Worm (Caenorhabditis elegans): ENCODE measurements around the gene unc-47.
"Not testable (repeated sequence)": the region's sequence is repeated elsewhere in the genome, so short reads cannot be mapped to it uniquely, and the experiment has no call there.

The unc-47 gene

ce11 chrIII:10186160-10186559, at the start of gene unc-47:
Gene unc-47, minus strand, starts transcription at chrIII:10186260.
- TF ChIP-seq lin-54 (GFP tag; optimal IDR thresholded peaks at IDR 0.05), result no peak
- TF ChIP-seq F22D6.2 (tag; optimal IDR thresholded peaks at IDR 0.05), result no peak
- no peak for TF ChIP-seq madf-6 (GFP tag; IDR thresholded peaks at IDR 0.05)
- no peak for TF ChIP-seq let-607 (tag; optimal IDR thresholded peaks at IDR 0.05)
- no peak for TF ChIP-seq let-526 (GFP tag; IDR thresholded peaks at IDR 0.05)
- TF ChIP-seq ztf-26 (tag; optimal IDR thresholded peaks at IDR 0.05), result no peak
- TF ChIP-seq madf-8 (GFP tag; conservative IDR thresholded peaks at IDR 0.05), result no peak
- no peak for TF ChIP-seq chd-7 (tag; optimal IDR thresholded peaks at IDR 0.05)
- no peak for TF ChIP-seq lin-26 (GFP tag; IDR thresholded peaks at IDR 0.05)
- TF ChIP-seq lsy-27 (tag; optimal IDR thresholded peaks at IDR 0.05; ENCODE audit: borderline replicate concordance, insufficient read depth), result no peak
- TF ChIP-seq ztf-3 (GFP tag; optimal IDR thresholded peaks at IDR 0.05), result no peak
- no peak for TF ChIP-seq mcd-1 (GFP tag; IDR thresholded peaks at IDR 0.05)

- TF ChIP-seq ztf-22 (GFP tag; optimal IDR thresholded peaks at IDR 0.05) (no peak), F37B4.10 (GFP tag; IDR thresholded peaks at IDR 0.05) (no peak), madf-10 (tag; optimal IDR thresholded peaks at IDR 0.05) (no peak), hlh-12 (tag; optimal IDR thresholded peaks at IDR 0.05) (no peak), xnd-1 (tag; optimal IDR thresholded peaks at IDR 0.05) (no peak)
These were observed 47.9 kb upstream of the unc-47 start, which contains the start of gene paml-1 for ce11 chrIII:10233979-10234378. Gene paml-1, minus strand, starts transcription at chrIII:10234079.

ce11 chrIII:10231641-10232040, 45.6 kb upstream of the unc-47 start:
- no peak for TF ChIP-seq pbrm-1 (GFP tag; IDR thresholded peaks at IDR 0.05)
- no peak for TF ChIP-seq ztf-6 (GFP tag; IDR thresholded peaks at IDR 0.05)
- no peak for TF ChIP-seq mxl-1 (tag; optimal IDR thresholded peaks at IDR 0.05)
- TF ChIP-seq gei-17 (GFP tag; optimal IDR thresholded peaks at IDR 0.05), result no peak
- no peak for TF ChIP-seq Y79H2A.3 (GFP tag; conservative IDR thresholded peaks at IDR 0.05)
- TF ChIP-seq egl-18 (GFP tag; IDR thresholded peaks at IDR 0.05), result no peak
- TF ChIP-seq ztf-28 (GFP tag; IDR thresholded peaks at IDR 0.05), result no peak
- no peak for TF ChIP-seq dpl-1 (GFP tag; optimal IDR thresholded peaks at IDR 0.05)
- no peak for TF ChIP-seq dox-1 (GFP tag; IDR thresholded peaks at IDR 0.05)
- no peak for TF ChIP-seq pha-4 (tag; optimal IDR thresholded peaks at IDR 0.05)
- no peak for TF ChIP-seq cebp-1 (GFP tag; IDR thresholded peaks at IDR 0.05)
- TF ChIP-seq cebp-1 (tag; optimal IDR thresholded peaks at IDR 0.05), result no peak
- no peak for TF ChIP-seq F55B11.4 (tag; optimal IDR thresholded peaks at IDR 0.05; ENCODE audit: borderline replicate concordance, insufficient read depth)

- peak; percentile 89 for TF ChIP-seq ZK185.1 (tag; optimal IDR thresholded peaks at IDR 0.05; ENCODE audit: poor library complexity, severe bottlenecking)
These were observed 39.0 kb upstream of the unc-47 start for ce11 chrIII:10225056-10225455.

- TF ChIP-seq ccch-3 (GFP tag; optimal IDR thresholded peaks at IDR 0.05); K12H6.12 (tag; optimal IDR thresholded peaks at IDR 0.05); akir-1 (GFP tag; optimal IDR thresholded peaks at IDR 0.05): not testable (repeated sequence)
These were observed 35.8 kb upstream of the unc-47 start, which contains the start of gene Y70G10A.4 for ce11 chrIII:10221860-10222259. Gene Y70G10A.4, plus strand, starts transcription at chrIII:10222160.
